Worm (Caenorhabditis elegans) whole organism, mixed stage, embryonic: ENCODE measurements around the gene nhr-267.

ENCODE experiments used
- drap-1 ChIP-seq: fragments of 200-800 bp; sonication (Bioruptor generic); optimal IDR thresholded peaks from 3 replicates; lab custom pipeline; 2018; ENCODE audit warnings: mild to moderate bottlenecking, missing genetic modification characterization, missing compliant biosample characterization
- elt-1 ChIP-seq: sonication (generic microtip); optimal IDR thresholded peaks from 2 replicates; lab custom pipeline; 2017; ENCODE audit warnings: missing genetic modification characterization, mild to moderate bottlenecking, missing compliant biosample characterization, antibody characterized with exemption, moderate library complexity, borderline replicate concordance; ENCODE audit not compliant: insufficient read depth
- elt-3 ChIP-seq: fragments of 150-350 bp; optimal IDR thresholded peaks from 2 replicates; lab custom pipeline; 2014; ENCODE audit warnings: missing biosample characterization, missing genetic modification characterization
- lin-32 ChIP-seq: fragments of 200-800 bp; sonication (Bioruptor generic); optimal IDR thresholded peaks from 2 replicates; lab custom pipeline; 2018; ENCODE audit warnings: mild to moderate bottlenecking, missing genetic modification characterization, missing compliant biosample characterization
- mep-1 ChIP-seq: fragments of 150-350 bp; optimal IDR thresholded peaks from 2 replicates; lab custom pipeline; 2017; ENCODE audit warnings: missing biosample characterization, missing genetic modification reagents, missing genetic modification characterization, inconsistent platforms
- nhr-12 ChIP-seq: fragments of 150-350 bp; optimal IDR thresholded peaks from 2 replicates; lab custom pipeline; 2014; ENCODE audit warnings: missing biosample characterization, missing genetic modification characterization
- pha-4 ChIP-seq: fragments of 150-350 bp; optimal IDR thresholded peaks from 2 replicates; lab custom pipeline; 2018; ENCODE audit warnings: missing biosample characterization, missing genetic modification reagents, missing genetic modification characterization
- sem-2 ChIP-seq: fragments of 200-800 bp; sonication (Bioruptor generic); optimal IDR thresholded peaks from 2 replicates; lab custom pipeline; 2018; ENCODE audit warnings: mild to moderate bottlenecking, missing genetic modification characterization, missing compliant biosample characterization
- tbx-8 ChIP-seq: fragments of 200-800 bp; sonication (Bioruptor generic); optimal IDR thresholded peaks from 2 replicates; lab custom pipeline; 2018; ENCODE audit warnings: mild to moderate bottlenecking, missing genetic modification characterization, moderate library complexity, missing compliant biosample characterization
- unc-39 ChIP-seq: fragments of 150-350 bp; optimal IDR thresholded peaks from 2 replicates; lab custom pipeline; 2014; ENCODE audit warnings: missing biosample characterization, missing genetic modification characterization
- unc-62 ChIP-seq: fragments of 150-350 bp; optimal IDR thresholded peaks from 2 replicates; lab custom pipeline; 2014; ENCODE audit warnings: missing biosample characterization, missing genetic modification reagents, missing genetic modification characterization
- zip-8 ChIP-seq: fragments of 150-350 bp; optimal IDR thresholded peaks from 2 replicates; lab custom pipeline; 2014; ENCODE audit warnings: missing biosample characterization, missing genetic modification characterization

ce11 chrIV:9243670-9244069 lies 42.5 kb downstream of the nhr-267 start, which contains the start of gene rab-28:
- TF ChIP-seq sem-2 (GFP tag; lab: Kevin White, UChicago) (no peak), unc-62 (GFP tag; lab: Kevin White, UChicago) (no peak), nhr-12 (no peak), elt-1 (tag; lab: Kevin White, UChicago) (no peak), pha-4 (tag; lab: Kevin White, UChicago) (no peak), zip-8 (tag; lab: Kevin White, UChicago) (no peak), mep-1 (tag; lab: Kevin White, UChicago) (no peak), elt-3 (no peak), drap-1 (GFP tag; lab: Kevin White, UChicago) (no peak), tbx-8 (GFP tag; lab: Kevin White, UChicago) (no peak), lin-32 (GFP tag; lab: Kevin White, UChicago) (no peak), unc-39 (tag; lab: Kevin White, UChicago) (no peak)
